Worm (Caenorhabditis elegans): Measurements from ENCODE around the gene ZK930.6.
A peak's percentile ranks its signal among the peaks of the same experiment; 100 is the strongest.

ce11 chrII:11841653-11842052 is 42.1 kb upstream of the ZK930.6 start:
- no peak for TF ChIP-seq ama-1 (optimal IDR thresholded peaks at IDR 0.05)
- TF ChIP-seq efl-3 (GFP tag; optimal IDR thresholded peaks at IDR 0.05), result no peak
- no peak for TF ChIP-seq egl-27 (tag; optimal IDR thresholded peaks at IDR 0.05)
- no peak for TF ChIP-seq fos-1 (tag; optimal IDR thresholded peaks at IDR 0.05)
- TF ChIP-seq lin-35 (GFP tag; optimal IDR thresholded peaks at IDR 0.05), result no peak
- TF ChIP-seq snpc-4 (tag; optimal IDR thresholded peaks at IDR 0.05), result peak; percentile 80
- TF ChIP-seq mep-1 (tag; optimal IDR thresholded peaks at IDR 0.05), result no peak
- TF ChIP-seq dsc-1 (tag; optimal IDR thresholded peaks at IDR 0.05), result no peak
- no peak for TF ChIP-seq elt-3 (tag; optimal IDR thresholded peaks at IDR 0.05)
